Worm (Caenorhabditis elegans) whole organism, L4/young adult: ENCODE data around the gene F29B9.1.

Experiments used
- W03F9.2 ChIP-seq: fragments of 150-350 bp; optimal IDR thresholded peaks from 2 replicates; lab custom pipeline; 2014; ENCODE audit warnings: missing biosample characterization, missing genetic modification characterization
- dao-5 ChIP-seq: sonication (generic microtip); optimal IDR thresholded peaks from 2 replicates; lab custom pipeline; 2016; ENCODE audit warnings: missing genotype, missing genetic modification characterization, moderate library complexity, missing compliant biosample characterization
- him-1 ChIP-seq: sonication (generic microtip); optimal IDR thresholded peaks from 2 replicates; lab custom pipeline; 2016; ENCODE audit warnings: missing genotype, missing genetic modification reagents, missing genetic modification characterization, missing compliant biosample characterization

F29B9.1 gene

DNA sequence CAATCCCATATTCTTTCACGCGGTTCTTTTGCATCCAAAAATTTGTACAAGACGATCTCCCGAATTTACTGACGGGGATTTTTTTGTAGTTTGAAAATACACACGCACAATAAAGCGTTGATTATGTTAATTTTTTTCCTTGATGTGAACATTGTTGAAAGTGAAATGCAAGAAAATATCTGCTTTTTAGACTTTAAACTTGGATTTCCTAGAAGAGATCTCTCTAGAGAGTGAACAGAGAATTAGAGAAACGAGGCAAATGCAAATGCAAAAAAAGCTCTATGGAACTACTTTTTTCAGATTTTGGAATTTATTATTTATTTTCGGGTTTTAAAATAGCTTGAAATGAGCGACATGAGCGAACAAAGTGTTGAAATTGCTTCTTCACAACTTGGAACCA, at the start of gene F29B9.1:
Gene F29B9.1 (plus strand): TSS at position 301 of the 400 bp plus-strand sequence.
- TF ChIP-seq W03F9.2: no peak
- no peak for TF ChIP-seq him-1 (tag; lab: Kevin White, UChicago)
- TF ChIP-seq dao-5 (tag; lab: Kevin White, UChicago): no peak

DNA sequence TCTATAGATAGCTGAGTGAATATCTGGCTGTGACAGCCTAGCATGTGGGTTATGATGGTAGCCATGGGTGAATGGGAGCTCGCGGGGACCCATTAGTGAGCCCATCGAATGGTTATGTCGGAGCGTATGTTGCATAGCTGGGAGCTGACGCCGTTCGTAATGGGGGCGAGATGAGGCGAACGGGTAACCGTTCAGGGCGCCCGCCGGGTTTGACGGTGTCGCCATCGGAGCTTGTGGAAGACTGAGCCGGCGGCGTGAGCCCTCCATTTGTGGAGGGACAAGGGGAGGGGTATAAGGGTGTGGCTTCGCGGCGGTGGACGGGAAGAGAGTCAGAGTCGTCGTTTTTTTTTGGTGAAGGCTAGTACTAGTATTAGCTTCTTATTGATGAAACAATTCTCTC, 41.3 kb upstream of the F29B9.1 start:
- TF ChIP-seq dao-5 (tag; lab: Kevin White, UChicago) (no peak), W03F9.2 (no peak), him-1 (tag; lab: Kevin White, UChicago) (no peak)

DNA sequence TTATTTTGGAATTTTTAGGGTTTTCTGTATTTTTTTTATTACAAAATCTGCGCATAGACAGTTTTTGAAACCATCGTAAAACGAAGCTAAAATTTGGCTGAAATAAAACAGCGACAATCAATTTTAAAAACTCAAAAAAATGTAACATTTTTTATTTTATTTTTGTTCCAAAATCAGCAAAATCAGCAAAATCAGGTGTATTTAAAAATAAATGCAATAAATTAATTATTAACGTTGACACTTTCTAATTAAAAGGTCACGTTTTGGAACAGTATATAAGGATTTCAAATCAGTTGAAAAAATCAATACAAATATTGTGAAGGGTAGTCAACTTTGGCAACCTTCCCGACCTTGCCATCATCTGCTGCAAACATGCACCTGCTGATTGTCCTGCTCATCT, 31.8 kb upstream of the F29B9.1 start, which contains the start of gene R105.1:
Gene R105.1 (plus strand): TSS at position 301 of the 400 bp plus-strand sequence.
- TF ChIP-seq him-1 (tag; lab: Kevin White, UChicago) (no peak), W03F9.2 (no peak), dao-5 (tag; lab: Kevin White, UChicago) (no peak)

DNA sequence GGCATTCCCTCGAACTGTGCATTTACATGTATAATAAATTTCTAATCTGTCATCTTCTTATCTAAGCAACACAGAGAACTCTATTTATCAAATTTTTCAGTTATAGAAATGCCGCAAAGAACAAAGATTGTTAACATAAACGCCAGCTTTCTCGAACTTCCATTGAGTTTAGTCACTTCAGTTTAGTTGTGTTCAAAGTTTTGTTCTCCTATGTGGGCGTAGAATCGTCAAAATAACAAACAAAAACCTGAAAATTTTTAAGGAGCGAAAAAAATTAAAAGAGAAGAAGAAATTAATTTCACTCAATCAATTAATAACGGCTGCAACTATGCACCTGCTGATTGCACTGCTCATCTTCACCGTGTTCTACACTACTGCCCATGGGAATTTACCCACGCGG, 29.2 kb upstream of the F29B9.1 start, which contains the start of gene R105.5:
Gene R105.5 (plus strand): TSS at position 301 of the 400 bp plus-strand sequence.
- TF ChIP-seq dao-5 (tag; lab: Kevin White, UChicago): no peak
- TF ChIP-seq W03F9.2: no peak
- TF ChIP-seq him-1 (tag; lab: Kevin White, UChicago): no peak

DNA sequence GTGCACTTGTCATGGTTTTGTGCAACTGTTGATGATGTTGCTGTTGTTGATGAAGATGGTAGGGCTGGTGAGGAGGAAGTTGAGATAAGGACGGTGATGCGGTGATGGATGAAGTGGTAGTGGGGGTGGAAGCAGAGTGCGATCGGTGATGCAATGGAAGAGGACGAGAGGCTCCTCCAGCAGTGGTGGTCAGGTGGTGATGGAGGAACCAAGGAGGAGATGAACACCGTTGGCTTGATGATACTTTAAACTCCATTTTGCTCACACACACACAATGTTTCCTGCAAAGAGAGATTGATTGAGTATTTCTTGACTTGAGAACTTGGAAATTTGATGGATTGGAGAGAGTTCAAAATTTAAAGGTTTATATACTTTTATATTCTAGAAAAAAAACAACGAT, 27.3 kb upstream of the F29B9.1 start, which contains the start of gene F19C7.8:
Gene F19C7.8 (minus strand): TSS at position 256 of the 400 bp plus-strand sequence.
- no peak for TF ChIP-seq W03F9.2
- TF ChIP-seq dao-5 (tag; lab: Kevin White, UChicago): no peak
- TF ChIP-seq him-1 (tag; lab: Kevin White, UChicago): no peak

DNA sequence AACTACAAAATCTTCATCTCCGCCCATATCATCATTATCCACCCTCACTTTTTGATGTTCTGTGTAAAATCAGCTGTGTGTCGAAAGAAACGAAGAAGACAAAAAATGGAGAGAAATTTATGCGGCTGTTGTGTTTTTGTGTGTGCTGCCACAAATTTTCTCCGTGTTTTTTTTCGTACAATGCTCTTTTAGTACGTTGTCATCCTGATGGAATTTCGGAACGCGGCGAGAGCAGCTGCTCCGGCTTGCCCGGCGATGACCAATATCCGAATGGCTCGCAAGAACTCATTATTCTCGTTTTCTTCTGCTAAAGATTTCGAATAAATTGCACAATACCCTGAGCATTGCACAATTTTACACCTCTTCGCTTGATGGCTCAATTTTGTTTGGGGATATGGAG, 25.8 kb upstream of the F29B9.1 start:
- TF ChIP-seq dao-5 (tag; lab: Kevin White, UChicago) (no peak), W03F9.2 (no peak), him-1 (tag; lab: Kevin White, UChicago) (no peak)

DNA sequence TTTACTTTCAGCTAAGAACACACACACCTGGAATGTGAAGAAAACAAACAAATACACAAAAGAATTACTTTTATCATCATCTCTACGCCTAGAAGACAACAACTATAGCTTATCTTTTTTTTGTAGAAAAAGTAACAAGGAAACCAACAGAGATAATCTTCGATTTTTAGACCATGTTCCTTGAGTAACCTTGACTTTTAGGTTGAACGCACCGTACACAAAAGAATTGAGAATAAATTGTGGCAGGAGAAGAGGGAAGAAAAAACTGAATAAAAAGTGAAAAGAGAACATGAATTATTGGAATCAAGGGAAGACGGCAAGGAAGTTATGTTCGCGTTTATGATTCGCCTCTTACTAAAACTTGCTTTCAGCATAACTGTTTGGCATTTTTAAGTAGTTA, 24.2 kb upstream of the F29B9.1 start:
- TF ChIP-seq him-1 (tag; lab: Kevin White, UChicago): no peak
- TF ChIP-seq W03F9.2: no peak
- TF ChIP-seq dao-5 (tag; lab: Kevin White, UChicago): no peak

DNA sequence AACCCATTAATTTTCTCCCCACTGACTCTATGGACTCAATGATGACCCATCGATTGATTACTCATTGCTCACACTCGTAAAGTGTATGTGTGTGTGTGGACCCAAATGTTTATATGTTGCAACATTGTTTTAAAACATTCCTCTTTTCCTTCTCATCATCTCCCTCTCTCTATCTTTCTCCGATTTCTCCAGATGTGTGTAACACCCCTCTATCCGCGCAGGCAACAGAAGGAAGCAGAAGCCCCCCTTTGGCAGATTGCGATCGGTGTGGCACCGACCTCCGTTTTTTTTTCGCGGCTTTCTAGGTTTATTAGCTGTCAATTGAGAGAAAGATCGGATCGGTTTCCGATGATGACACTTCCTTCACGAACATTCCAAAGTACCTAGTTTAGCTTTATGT, 21.6 kb upstream of the F29B9.1 start:
- TF ChIP-seq dao-5 (tag; lab: Kevin White, UChicago) (no peak), him-1 (tag; lab: Kevin White, UChicago) (no peak), W03F9.2 (no peak)

DNA sequence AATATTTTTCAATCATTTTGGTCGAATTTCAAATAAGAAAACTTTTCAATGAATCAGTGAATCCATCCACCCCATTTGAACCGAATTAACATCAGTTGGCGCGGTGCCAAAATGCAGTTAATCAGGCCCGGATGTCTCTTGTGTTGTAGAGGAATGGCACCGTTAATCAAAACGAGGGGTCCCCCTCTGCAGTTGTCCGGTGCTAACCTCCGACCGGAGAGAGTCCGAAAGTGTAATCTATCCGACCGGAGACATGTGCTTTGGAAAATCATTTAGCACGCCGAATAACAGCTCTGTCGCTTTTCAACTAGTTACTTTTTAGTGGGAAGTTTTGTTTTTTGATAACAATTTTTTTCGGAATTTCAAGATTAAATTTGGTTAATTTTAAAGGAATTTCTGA, 19.9 kb upstream of the F29B9.1 start:
- TF ChIP-seq W03F9.2 (no peak), him-1 (tag; lab: Kevin White, UChicago) (no peak), dao-5 (tag; lab: Kevin White, UChicago) (no peak)

DNA sequence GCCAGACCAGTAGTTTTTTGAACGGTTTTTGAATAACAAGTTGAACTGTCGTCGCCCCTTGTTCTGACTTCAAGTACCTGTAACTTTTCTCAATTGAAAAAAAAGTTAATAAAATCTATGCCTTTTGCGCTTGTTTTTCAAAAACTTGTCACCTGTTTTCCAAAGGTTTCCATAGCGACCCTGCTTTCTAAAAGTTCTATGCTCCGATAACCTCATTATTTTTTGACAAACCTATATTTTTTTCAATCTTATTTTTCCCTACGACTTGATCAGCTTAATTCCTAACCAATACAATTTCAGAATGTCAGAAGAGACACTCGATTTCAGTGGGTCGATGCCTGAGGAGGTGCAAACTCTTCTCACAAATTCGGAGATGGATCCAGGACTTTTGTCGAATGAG, 17.8 kb upstream of the F29B9.1 start, which contains the start of gene F29B9.8:
Gene F29B9.8 (plus strand): TSS at position 301 of the 400 bp plus-strand sequence.
- TF ChIP-seq him-1 (tag; lab: Kevin White, UChicago): no peak
- no peak for TF ChIP-seq W03F9.2
- no peak for TF ChIP-seq dao-5 (tag; lab: Kevin White, UChicago)

DNA sequence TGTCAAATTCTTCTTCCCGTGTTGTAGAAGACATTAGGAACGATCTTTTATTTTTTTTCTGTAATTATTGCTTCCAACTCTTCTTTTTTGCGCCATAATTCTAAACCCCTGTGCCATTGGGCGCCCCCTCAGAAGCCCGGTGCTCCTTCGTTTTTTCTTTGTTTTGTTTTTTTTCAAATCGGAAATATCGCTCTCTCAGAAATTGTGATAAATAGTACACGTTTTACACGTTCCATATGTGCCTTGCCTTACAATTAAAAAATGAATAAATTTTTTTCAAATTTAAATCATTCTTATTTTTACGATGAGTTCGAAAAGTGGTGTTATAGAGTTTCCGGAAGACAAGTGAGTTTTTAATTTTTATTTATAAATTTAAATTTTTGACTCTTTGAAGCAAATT, 15.7 kb upstream of the F29B9.1 start, which contains the start of gene F29B9.7:
Gene F29B9.7 (plus strand): TSS at position 301 of the 400 bp plus-strand sequence.
- TF ChIP-seq dao-5 (tag; lab: Kevin White, UChicago) (no peak), him-1 (tag; lab: Kevin White, UChicago) (no peak), W03F9.2 (no peak)

DNA sequence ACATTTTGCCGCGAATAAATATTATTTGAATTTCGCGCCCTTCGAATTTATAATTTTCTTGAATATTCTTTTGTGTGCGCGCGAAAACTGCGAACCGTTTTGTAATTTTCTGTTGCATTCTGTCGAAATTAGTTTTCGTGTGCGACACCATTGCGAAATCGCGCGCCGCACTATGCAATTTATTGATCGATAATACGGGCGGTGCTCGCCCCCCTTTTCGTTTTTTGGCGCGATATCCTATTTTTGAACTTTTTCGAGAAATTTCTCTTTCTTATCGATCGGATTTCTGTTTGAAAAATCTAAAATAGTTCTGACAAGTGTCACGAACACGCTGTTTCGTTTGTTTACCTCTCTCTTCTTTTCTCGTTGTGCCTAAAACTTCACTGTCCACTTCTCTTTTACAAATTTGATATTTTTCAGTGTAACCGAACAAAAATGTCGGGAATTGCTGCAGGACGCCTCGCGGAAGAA, 14.5 kb upstream of the F29B9.1 start, which contains the start of gene ubc-9:
Gene ubc-9 (plus strand): TSS at position 421 of the 471 bp plus-strand sequence.
- TF ChIP-seq dao-5 (tag; lab: Kevin White, UChicago) (no peak), him-1 (tag; lab: Kevin White, UChicago) (peak; percentile 52), W03F9.2 (peak; percentile 27)

DNA sequence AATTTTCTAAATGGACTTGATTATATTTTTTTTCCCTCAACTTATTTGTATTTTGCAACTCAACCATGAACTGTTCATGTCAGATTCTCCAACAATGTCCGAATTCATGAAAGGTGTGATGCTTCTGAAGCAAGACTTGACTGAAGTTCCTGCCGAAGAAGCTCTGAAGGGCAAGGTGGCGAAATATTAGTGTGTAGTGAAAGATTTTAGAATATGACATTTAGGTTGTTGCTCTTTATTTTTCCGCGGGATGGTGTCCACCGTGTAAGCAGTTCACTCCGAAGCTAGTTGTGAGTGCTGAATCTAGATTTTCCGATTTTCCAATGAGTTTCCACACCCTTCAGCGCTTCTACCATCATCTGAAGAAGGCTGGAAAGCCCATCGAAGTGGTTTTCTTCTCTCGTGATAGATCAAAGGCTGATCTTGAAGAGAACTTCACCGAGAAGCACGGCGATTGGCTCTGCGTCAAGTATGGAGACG, 12.8 kb upstream of the F29B9.1 start, which contains the start of gene F29B9.5:
Gene F29B9.5 (plus strand): TSS at position 51 of the 480 bp plus-strand sequence.
- TF ChIP-seq him-1 (tag; lab: Kevin White, UChicago): no peak
- TF ChIP-seq W03F9.2: no peak
- TF ChIP-seq dao-5 (tag; lab: Kevin White, UChicago): no peak

DNA sequence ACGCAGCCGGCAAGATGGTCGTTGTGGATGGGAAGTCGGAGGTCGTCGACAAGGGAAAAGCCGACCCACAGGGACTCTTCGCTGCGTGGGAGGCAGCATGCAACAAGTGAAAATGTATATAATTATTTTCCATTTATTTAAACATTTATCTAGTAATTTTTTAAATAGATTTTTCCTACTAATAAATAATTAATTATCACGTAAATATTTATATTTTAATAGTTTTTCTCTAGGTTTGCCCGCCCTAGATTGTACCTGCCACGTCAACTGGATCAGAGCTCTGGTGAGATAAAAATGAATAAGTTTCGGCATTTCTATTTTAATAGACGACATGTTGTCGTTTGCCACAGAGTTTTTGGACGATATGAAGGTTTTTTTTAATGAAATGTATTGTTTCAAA, 12.2 kb upstream of the F29B9.1 start, which contains the start of gene psr-1:
Gene psr-1 (plus strand): TSS at position 301 of the 400 bp plus-strand sequence.
- TF ChIP-seq him-1 (tag; lab: Kevin White, UChicago) (no peak), W03F9.2 (no peak), dao-5 (tag; lab: Kevin White, UChicago) (no peak)
